Worm (Caenorhabditis elegans) whole organism, L3 larva: ENCODE measurements around the gene mltn-11.

ENCODE experiments used
- ZK546.5 ChIP-seq: sonication (generic microtip); optimal IDR thresholded peaks from 2 replicates; lab custom pipeline; 2017; ENCODE audit warnings: missing biosample characterization, missing genetic modification characterization
- ama-1 ChIP-seq: fragments of 150-350 bp; optimal IDR thresholded peaks from 2 replicates; lab custom pipeline; 2018
- ceh-16 ChIP-seq: sonication (generic microtip); optimal IDR thresholded peaks from 2 replicates; lab custom pipeline; 2017; ENCODE audit warnings: missing biosample characterization, missing genetic modification characterization
- elt-1 ChIP-seq: fragments of 150-350 bp; optimal IDR thresholded peaks from 2 replicates; lab custom pipeline; 2014; ENCODE audit warnings: missing biosample characterization, missing genetic modification characterization
- fkh-10 ChIP-seq: sonication (generic microtip); optimal IDR thresholded peaks from 2 replicates; lab custom pipeline; 2017; ENCODE audit warnings: missing biosample characterization, missing genetic modification reagents, missing genetic modification characterization
- jun-1 ChIP-seq: fragments of 150-350 bp; optimal IDR thresholded peaks from 2 replicates; lab custom pipeline; 2014; ENCODE audit warnings: missing biosample characterization, missing genetic modification reagents, missing genetic modification characterization
- nhr-77 ChIP-seq: fragments of 150-350 bp; optimal IDR thresholded peaks from 2 replicates; lab custom pipeline; 2014; ENCODE audit warnings: missing biosample characterization, missing genetic modification characterization
- skn-1 ChIP-seq: fragments of 150-350 bp; optimal IDR thresholded peaks from 2 replicates; lab custom pipeline; 2014; ENCODE audit warnings: missing biosample characterization, missing genetic modification characterization

DNA sequence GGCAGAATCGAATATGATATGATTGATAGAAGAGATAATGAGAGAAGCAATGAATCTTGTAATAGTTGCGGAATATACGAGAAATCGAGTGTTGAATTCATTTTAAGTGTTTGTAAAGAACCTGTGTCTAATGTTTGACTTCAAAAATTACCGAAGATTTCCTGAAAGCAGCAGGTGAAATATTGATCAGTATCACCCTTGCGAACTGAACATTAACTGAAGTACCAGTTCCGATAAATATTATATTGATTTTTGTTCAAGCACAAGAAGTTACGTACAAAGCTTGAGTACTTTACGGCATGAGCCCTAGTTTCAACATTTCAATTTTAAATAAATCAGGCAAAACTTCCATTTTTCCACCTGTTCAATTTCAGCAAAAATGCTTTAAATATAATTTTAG, 43.3 kb downstream of the mltn-11 start, which contains the start of gene srz-103:
- TF ChIP-seq elt-1 (tag; lab: Kevin White, UChicago) (no peak), ZK546.5 (no peak), nhr-77 (tag; lab: Kevin White, UChicago) (no peak), ama-1 (lab: Kevin White, UChicago) (no peak), jun-1 (tag; lab: Kevin White, UChicago) (no peak), ceh-16 (tag; lab: Kevin White, UChicago) (no peak), skn-1 (tag; lab: Kevin White, UChicago) (no peak), fkh-10 (GFP tag; lab: Kevin White, UChicago) (no peak)
